Fruit fly (Drosophila melanogaster): ENCODE data around the gene mxt.

mxt gene

DNA sequence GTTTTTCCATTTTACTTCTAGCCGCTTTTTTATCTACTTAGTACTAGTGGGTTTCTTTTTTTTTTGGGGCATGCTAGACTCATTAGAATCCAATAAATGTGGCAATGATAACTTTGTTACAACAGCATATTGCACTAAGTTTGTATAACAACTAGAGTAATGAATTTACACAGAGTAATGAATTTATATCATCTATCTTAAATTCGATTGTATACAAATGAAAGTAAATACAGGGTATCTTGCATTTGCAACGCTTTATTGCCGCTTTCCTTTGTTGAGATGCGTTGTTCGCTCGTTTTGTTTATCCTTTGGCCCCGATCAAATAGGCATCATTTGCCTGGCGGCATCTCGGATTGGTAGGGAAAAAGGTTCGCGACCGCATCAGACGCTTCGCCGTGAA lies 7.7 kb upstream of the mxt start:
- no peak for TF ChIP-seq CG8159 (tag; optimal IDR thresholded peaks at IDR 0.05)
- no peak for TF ChIP-seq Pif1B (GFP tag; optimal IDR thresholded peaks at IDR 0.05)
- no peak for TF ChIP-seq CG4496 (GFP tag; IDR thresholded peaks at IDR 0.05)
- no peak for TF ChIP-seq CG15710 (tag; optimal IDR thresholded peaks at IDR 0.05)
- no peak for TF ChIP-seq CG10348 (GFP tag; IDR thresholded peaks at IDR 0.05)
- TF ChIP-seq CG9948 (tag; optimal IDR thresholded peaks at IDR 0.05): no peak
- TF ChIP-seq Snoo (tag; optimal IDR thresholded peaks at IDR 0.05): no peak
- no peak for TF ChIP-seq CG34367 (tag; optimal IDR thresholded peaks at IDR 0.05)
- no peak for TF ChIP-seq D1 (tag; optimal IDR thresholded peaks at IDR 0.05)
- no peak for TF ChIP-seq CG13204 (GFP tag; optimal IDR thresholded peaks at IDR 0.05)
- TF ChIP-seq CG17806 (tag; optimal IDR thresholded peaks at IDR 0.05): no peak
- no peak for TF ChIP-seq Ets98B (GFP tag; IDR thresholded peaks at IDR 0.05)
- no peak for TF ChIP-seq CG14655 (GFP tag; optimal IDR thresholded peaks at IDR 0.05)

DNA sequence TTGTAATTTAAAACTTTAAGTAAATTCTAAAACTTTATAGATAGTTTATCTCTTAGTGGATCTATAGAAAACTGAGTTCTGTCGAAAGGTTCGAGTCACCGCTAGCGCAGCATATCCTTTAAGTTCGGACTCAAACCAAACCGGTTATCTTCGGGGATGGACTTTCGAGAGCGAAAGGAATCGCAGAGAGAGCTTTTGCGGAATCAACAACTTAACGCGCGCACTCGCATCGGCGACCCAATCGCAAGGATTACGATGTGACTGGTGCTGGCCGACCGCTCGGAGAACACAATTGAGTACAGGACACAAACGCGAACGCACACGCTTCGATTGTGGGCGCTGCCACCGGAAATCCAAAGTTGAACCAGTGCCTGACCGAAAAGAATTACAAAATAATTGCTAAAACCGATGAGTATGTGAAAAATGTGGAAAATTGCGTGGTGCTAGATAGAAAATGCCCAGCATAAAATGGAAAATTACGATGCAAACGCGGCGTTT lies 5.6 kb upstream of the mxt start, which contains the start of gene smog:
TSS of gene smog (plus strand) at position 260 of the 498 bp plus-strand sequence.
- TF ChIP-seq CG15710 (tag; optimal IDR thresholded peaks at IDR 0.05) (no peak), fd96Ca (GFP tag; IDR thresholded peaks at IDR 0.05) (0 out of 3 replicates have a peak, but pooled peaks have one; percentile 19)

DNA sequence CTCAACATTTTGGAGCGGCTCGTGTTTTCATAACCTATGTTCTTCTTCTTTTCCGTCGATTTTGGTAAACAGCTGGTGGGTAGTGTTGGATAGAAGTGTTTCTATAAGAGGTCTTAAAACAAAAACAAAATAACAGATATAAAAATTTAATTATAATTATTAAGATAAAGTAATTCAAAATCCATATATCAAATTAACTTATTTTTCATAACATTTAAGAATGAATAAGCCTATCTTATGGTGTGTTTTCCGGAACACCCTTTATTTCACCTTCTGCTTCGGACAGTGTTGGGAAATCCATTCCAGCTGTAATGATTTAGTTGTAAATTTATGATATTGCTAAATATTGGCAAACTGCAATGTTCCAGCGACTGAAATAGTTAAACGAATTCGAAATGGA lies 3.3 kb upstream of the mxt start, which contains the start of the genes mRpS2 and Mon1:
TSS of gene mRpS2 (minus strand) at position 64 of the 400 bp plus-strand sequence.
TSS of gene Mon1 (plus strand) at position 286 of the 400 bp plus-strand sequence.
- peak; percentile 92 for TF ChIP-seq CG8159 (tag; optimal IDR thresholded peaks at IDR 0.05)
- no peak for TF ChIP-seq CG13204 (GFP tag; optimal IDR thresholded peaks at IDR 0.05)
- TF ChIP-seq CG14655 (GFP tag; optimal IDR thresholded peaks at IDR 0.05): peak; percentile 93
- peak; percentile 80 for TF ChIP-seq CG10348 (GFP tag; IDR thresholded peaks at IDR 0.05)
- no peak for TF ChIP-seq D1 (tag; optimal IDR thresholded peaks at IDR 0.05)
- peak; percentile 78 for TF ChIP-seq CG34367 (tag; optimal IDR thresholded peaks at IDR 0.05)
- peak; percentile 95 for TF ChIP-seq rn (GFP tag; IDR thresholded peaks at IDR 0.05)
- peak; percentile 94 for TF ChIP-seq CG15710 (tag; optimal IDR thresholded peaks at IDR 0.05)
- peak; percentile 94 for TF ChIP-seq CG17806 (tag; optimal IDR thresholded peaks at IDR 0.05)
- peak; percentile 96 for TF ChIP-seq CG4496 (GFP tag; IDR thresholded peaks at IDR 0.05)
- peak; percentile 91 for TF ChIP-seq CG9948 (tag; optimal IDR thresholded peaks at IDR 0.05)
- peak; percentile 83 for TF ChIP-seq Pif1B (GFP tag; optimal IDR thresholded peaks at IDR 0.05)
- peak; percentile 97 for TF ChIP-seq CG32121 (GFP tag; IDR thresholded peaks at IDR 0.05)
- peak; percentile 83 for TF ChIP-seq CG12605 (GFP tag; IDR thresholded peaks at IDR 0.05)
- no peak for TF ChIP-seq EcR (GFP tag; optimal IDR thresholded peaks at IDR 0.05)
- peak; percentile 90 for TF ChIP-seq CG8301 (tag; optimal IDR thresholded peaks at IDR 0.05)
- TF ChIP-seq Pif1A (GFP tag; optimal IDR thresholded peaks at IDR 0.05): no peak
- peak; percentile 53 for TF ChIP-seq gl (tag; optimal IDR thresholded peaks at IDR 0.05)
- TF ChIP-seq fd96Ca (GFP tag; IDR thresholded peaks at IDR 0.05): peak; percentile 86
- TF ChIP-seq Snoo (tag; optimal IDR thresholded peaks at IDR 0.05): peak; percentile 88
- TF ChIP-seq Ets98B (GFP tag; IDR thresholded peaks at IDR 0.05): peak; percentile 94

DNA sequence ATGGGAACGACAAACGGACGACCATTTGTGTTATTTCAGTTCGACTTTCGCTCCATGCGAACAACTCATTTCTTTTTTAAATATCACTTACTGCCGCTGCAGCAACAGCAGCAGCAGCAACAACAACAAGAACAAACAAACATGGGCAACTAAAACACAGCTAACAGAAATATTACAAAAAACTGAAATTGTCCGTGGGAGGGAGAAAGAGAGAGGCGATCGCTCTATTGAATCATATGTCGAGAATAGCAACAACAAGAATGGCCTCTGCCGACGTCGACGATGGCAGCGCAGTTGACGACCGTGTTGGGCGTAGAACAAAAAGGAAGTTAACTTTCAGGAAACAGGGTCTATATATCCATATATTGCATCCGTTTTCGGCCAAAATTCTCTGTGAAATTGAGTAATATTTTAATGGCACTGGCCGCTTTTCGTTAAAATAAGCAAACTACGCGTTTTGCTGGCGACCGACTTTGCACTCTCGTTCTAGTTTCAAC lies 418 bp downstream of the mxt start:
- TF ChIP-seq CG14655 (GFP tag; optimal IDR thresholded peaks at IDR 0.05): no peak
- TF ChIP-seq CG8301 (tag; optimal IDR thresholded peaks at IDR 0.05): no peak
- no peak for TF ChIP-seq CG34367 (tag; optimal IDR thresholded peaks at IDR 0.05)
- no peak for TF ChIP-seq D1 (tag; optimal IDR thresholded peaks at IDR 0.05)
- no peak for TF ChIP-seq Snoo (tag; optimal IDR thresholded peaks at IDR 0.05)
- no peak for TF ChIP-seq CG8159 (tag; optimal IDR thresholded peaks at IDR 0.05)
- no peak for TF ChIP-seq EcR (GFP tag; optimal IDR thresholded peaks at IDR 0.05)
- TF ChIP-seq CG13204 (GFP tag; optimal IDR thresholded peaks at IDR 0.05): no peak
- no peak for TF ChIP-seq Pif1B (GFP tag; optimal IDR thresholded peaks at IDR 0.05)
- TF ChIP-seq Pif1A (GFP tag; optimal IDR thresholded peaks at IDR 0.05): no peak
- TF ChIP-seq CG17806 (tag; optimal IDR thresholded peaks at IDR 0.05): no peak
- TF ChIP-seq CG15710 (tag; optimal IDR thresholded peaks at IDR 0.05): no peak
- TF ChIP-seq CG12605 (GFP tag; IDR thresholded peaks at IDR 0.05): no peak
- TF ChIP-seq CG10348 (GFP tag; IDR thresholded peaks at IDR 0.05): no peak
- no peak for TF ChIP-seq gl (tag; optimal IDR thresholded peaks at IDR 0.05)
- TF ChIP-seq fd96Ca (GFP tag; IDR thresholded peaks at IDR 0.05): no peak
- TF ChIP-seq CG9948 (tag; optimal IDR thresholded peaks at IDR 0.05): no peak
- TF ChIP-seq rn (GFP tag; IDR thresholded peaks at IDR 0.05): no peak
- TF ChIP-seq Ets98B (GFP tag; IDR thresholded peaks at IDR 0.05): no peak
- TF ChIP-seq CG32121 (GFP tag; IDR thresholded peaks at IDR 0.05): no peak

DNA sequence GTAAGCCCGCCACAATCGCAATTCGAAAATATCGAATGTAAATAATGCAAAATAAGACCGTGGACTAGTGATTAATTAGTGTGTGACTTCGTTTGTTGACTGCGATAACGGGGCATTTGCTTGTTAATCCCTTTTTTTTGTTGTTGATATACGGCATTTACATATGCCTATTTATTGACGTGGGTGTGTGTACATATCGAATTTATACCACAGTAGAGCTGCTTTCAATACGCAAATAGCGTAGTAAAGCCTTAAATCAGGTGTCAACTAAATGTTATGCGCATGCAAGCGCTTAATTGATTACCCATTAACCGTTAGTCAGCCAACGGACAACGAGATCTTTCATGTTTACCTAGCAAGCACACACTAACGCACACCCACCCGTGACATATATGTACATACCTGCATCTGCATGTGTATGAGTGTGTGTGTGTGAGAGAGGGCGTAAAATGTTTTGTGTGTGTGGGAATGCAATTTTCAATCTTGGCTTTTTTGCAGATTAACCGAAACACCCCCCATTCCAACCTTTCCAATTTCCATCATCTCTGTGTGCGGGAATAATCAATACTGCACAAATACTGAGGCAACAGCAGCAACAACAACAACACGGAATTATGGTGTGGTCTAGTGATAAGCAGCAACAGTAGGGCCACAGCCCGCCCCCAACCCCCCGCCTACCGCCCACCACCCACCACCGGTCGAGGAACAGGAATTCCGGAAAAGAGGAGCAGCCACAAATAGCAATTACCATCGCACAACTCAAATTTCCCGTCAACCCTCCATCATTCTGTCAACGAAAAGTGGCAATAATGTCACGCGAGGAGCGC lies 8.4 kb downstream of the mxt start:
- TF ChIP-seq CG17806 (tag; optimal IDR thresholded peaks at IDR 0.05) (no peak), CG4496 (GFP tag; IDR thresholded peaks at IDR 0.05) (no peak), Pif1A (GFP tag; optimal IDR thresholded peaks at IDR 0.05) (no peak), CG14655 (GFP tag; optimal IDR thresholded peaks at IDR 0.05) (no peak), CG8159 (tag; optimal IDR thresholded peaks at IDR 0.05) (no peak), fd96Ca (GFP tag; IDR thresholded peaks at IDR 0.05) (no peak), Pif1B (GFP tag; optimal IDR thresholded peaks at IDR 0.05) (no peak), Snoo (tag; optimal IDR thresholded peaks at IDR 0.05) (no peak), CG10348 (GFP tag; IDR thresholded peaks at IDR 0.05) (no peak), CG8301 (tag; optimal IDR thresholded peaks at IDR 0.05) (no peak), CG12605 (GFP tag; IDR thresholded peaks at IDR 0.05) (no peak), CG13204 (GFP tag; optimal IDR thresholded peaks at IDR 0.05) (no peak), CG15710 (tag; optimal IDR thresholded peaks at IDR 0.05) (no peak), Ets98B (GFP tag; IDR thresholded peaks at IDR 0.05) (no peak), CG9948 (tag; optimal IDR thresholded peaks at IDR 0.05) (no peak), CG34367 (tag; optimal IDR thresholded peaks at IDR 0.05) (no peak), D1 (tag; optimal IDR thresholded peaks at IDR 0.05) (no peak)

Data from whole organism, pupa.